Fruit fly (Drosophila melanogaster): ENCODE data around the gene UQCR-C2.

The UQCR-C2 gene

dm6 chr3L:16580049-16580448 lies 3.9 kb upstream of the UQCR-C2 start, which contains the start of gene nxf2:
Gene nxf2 (minus strand): TSS chr3L:16580306.
- TF ChIP-seq h (GFP tag; optimal IDR thresholded peaks at IDR 0.05) (no peak), ey (GFP tag; optimal IDR thresholded peaks at IDR 0.05) (no peak), woc (GFP tag; optimal IDR thresholded peaks at IDR 0.05) (no peak), Hnf4 (GFP tag; optimal IDR thresholded peaks at IDR 0.05) (peak; percentile 42), jim (GFP tag; optimal IDR thresholded peaks at IDR 0.05) (no peak), dmrt93B (GFP tag; optimal IDR thresholded peaks at IDR 0.05) (no peak), sage (GFP tag; optimal IDR thresholded peaks at IDR 0.05) (no peak), Dif (GFP tag; optimal IDR thresholded peaks at IDR 0.05; ENCODE audit: partially characterized antibody) (no peak), Mio (GFP tag; optimal IDR thresholded peaks at IDR 0.05) (no peak), Hr78 (GFP tag; optimal IDR thresholded peaks at IDR 0.05) (no peak), HLH106 (tag; optimal IDR thresholded peaks at IDR 0.05) (peak; percentile 14), N (GFP tag; optimal IDR thresholded peaks at IDR 0.05) (no peak)

dm6 chr3L:16581201-16581705 lies 2.7 kb upstream of the UQCR-C2 start, which contains the start of gene Smn:
Gene Smn (minus strand): TSS chr3L:16581547.
- TF ChIP-seq sv (GFP tag; optimal IDR thresholded peaks at IDR 0.05) (no peak), N (GFP tag; optimal IDR thresholded peaks at IDR 0.05) (no peak), Abd-B (GFP tag; optimal IDR thresholded peaks at IDR 0.05) (no peak), dmrt93B (GFP tag; optimal IDR thresholded peaks at IDR 0.05) (peak; percentile 59), psq (GFP tag; optimal IDR thresholded peaks at IDR 0.05) (peak; percentile 57), rgr (GFP tag; optimal IDR thresholded peaks at IDR 0.05) (peak; percentile 78), Dif (GFP tag; optimal IDR thresholded peaks at IDR 0.05; ENCODE audit: partially characterized antibody) (no peak), br (GFP tag; optimal IDR thresholded peaks at IDR 0.05) (peak; percentile 76), brk (GFP tag; optimal IDR thresholded peaks at IDR 0.05) (no peak), Hr78 (GFP tag; optimal IDR thresholded peaks at IDR 0.05) (no peak), usp (GFP tag; optimal IDR thresholded peaks at IDR 0.05) (no peak), h (GFP tag; optimal IDR thresholded peaks at IDR 0.05) (peak; percentile 65), sage (GFP tag; optimal IDR thresholded peaks at IDR 0.05) (no peak), Hnf4 (GFP tag; optimal IDR thresholded peaks at IDR 0.05) (peak; percentile 85), lola (GFP tag; optimal IDR thresholded peaks at IDR 0.05) (no peak), ey (GFP tag; optimal IDR thresholded peaks at IDR 0.05) (peak; percentile 63), pan (optimal IDR thresholded peaks at IDR 0.05) (no peak), jim (GFP tag; optimal IDR thresholded peaks at IDR 0.05) (no peak), Jra (GFP tag; optimal IDR thresholded peaks at IDR 0.05) (peak; percentile 85), fru (GFP tag; optimal IDR thresholded peaks at IDR 0.05) (peak; percentile 73), Rel (GFP tag; optimal IDR thresholded peaks at IDR 0.05) (no peak), Rel (tag; optimal IDR thresholded peaks at IDR 0.05) (peak; percentile 84), foxo (GFP tag; optimal IDR thresholded peaks at IDR 0.05) (peak in 1 of 2 experiments; percentile 83), CG32264 (GFP tag; optimal IDR thresholded peaks at IDR 0.05) (peak; percentile 55), CG9705 (GFP tag; optimal IDR thresholded peaks at IDR 0.05) (peak; percentile 21), Dfd (GFP tag; optimal IDR thresholded peaks at IDR 0.05) (no peak), OdsH (GFP tag; optimal IDR thresholded peaks at IDR 0.05) (peak; percentile 66), HLH106 (tag; optimal IDR thresholded peaks at IDR 0.05) (peak; percentile 64), Hr83 (GFP tag; optimal IDR thresholded peaks at IDR 0.05; ENCODE audit: poor library complexity, severe bottlenecking) (no peak), dl (GFP tag; optimal IDR thresholded peaks at IDR 0.05; ENCODE audit: insufficient read depth in 1 of 2, partially characterized antibody in 2 of 2) (no peak), woc (GFP tag; optimal IDR thresholded peaks at IDR 0.05) (peak; percentile 70), tai (GFP tag; optimal IDR thresholded peaks at IDR 0.05) (no peak), Mio (GFP tag; optimal IDR thresholded peaks at IDR 0.05) (no peak), Myc (optimal IDR thresholded peaks at IDR 0.05) (peak; percentile 15), Sp1 (GFP tag; optimal IDR thresholded peaks at IDR 0.05) (peak; percentile 40), GATAd (GFP tag; optimal IDR thresholded peaks at IDR 0.05) (no peak), Vsx2 (GFP tag; optimal IDR thresholded peaks at IDR 0.05; ENCODE audit: partially characterized antibody) (no peak), dsf (GFP tag; optimal IDR thresholded peaks at IDR 0.05; ENCODE audit: borderline replicate concordance) (peak; percentile 39), CrebA (GFP tag; optimal IDR thresholded peaks at IDR 0.05; ENCODE audit: borderline replicate concordance) (no peak)

Measured in whole organism, wandering third instar larva.